Worm (Caenorhabditis elegans) whole organism, late embryonic: ENCODE data around the gene ceh-75.
A peak's percentile ranks its signal among the peaks of the same experiment; 100 is the strongest.

Experiments
- C08G9.2 ChIP-seq: sonication (generic microtip); optimal IDR thresholded peaks from 2 replicates; lab custom pipeline; 2016; ENCODE audit warnings: mild to moderate bottlenecking, missing genetic modification characterization, moderate library complexity, missing compliant biosample characterization
- F13H6.1 ChIP-seq: sonication (generic microtip); optimal IDR thresholded peaks from 2 replicates; lab custom pipeline; 2016; ENCODE audit warnings: missing genetic modification characterization, missing compliant biosample characterization
- K02D7.2 ChIP-seq: sonication (generic microtip); optimal IDR thresholded peaks from 2 replicates; lab custom pipeline; 2017; ENCODE audit warnings: mild to moderate bottlenecking, missing genetic modification characterization, missing compliant biosample characterization
- Y22D7AL.16 ChIP-seq: sonication (generic microtip); optimal IDR thresholded peaks from 2 replicates; lab custom pipeline; 2016; ENCODE audit warnings: missing genetic modification characterization, missing compliant biosample characterization
- ahr-1 ChIP-seq: sonication (generic microtip); optimal IDR thresholded peaks from 2 replicates; lab custom pipeline; 2016; ENCODE audit warnings: missing genetic modification characterization, missing compliant biosample characterization
- ama-1 ChIP-seq: fragments of 150-350 bp; optimal IDR thresholded peaks from 2 replicates; lab custom pipeline; 2014
- ceh-14 ChIP-seq: sonication (generic microtip); optimal IDR thresholded peaks from 2 replicates; lab custom pipeline; 2016; ENCODE audit warnings: missing genotype, missing genetic modification characterization, missing compliant biosample characterization
- ceh-18 ChIP-seq: sonication (generic microtip); optimal IDR thresholded peaks from 2 replicates; lab custom pipeline; 2016; ENCODE audit warnings: missing genetic modification characterization, missing compliant biosample characterization
- ceh-19 ChIP-seq: fragments of 200-800 bp; sonication (Bioruptor generic); optimal IDR thresholded peaks from 2 replicates; lab custom pipeline; 2018; ENCODE audit warnings: mild to moderate bottlenecking, missing genetic modification characterization, missing compliant biosample characterization
- ceh-2 ChIP-seq: sonication (generic microtip); optimal IDR thresholded peaks from 2 replicates; lab custom pipeline; 2016; ENCODE audit warnings: missing genotype, missing genetic modification characterization, missing compliant biosample characterization
- ceh-24 ChIP-seq: sonication (generic microtip); optimal IDR thresholded peaks from 2 replicates; lab custom pipeline; 2016; ENCODE audit warnings: mild to moderate bottlenecking, missing genetic modification characterization, missing compliant biosample characterization
- ceh-30 ChIP-seq: fragments of 150-350 bp; optimal IDR thresholded peaks from 2 replicates; lab custom pipeline; 2014; ENCODE audit warnings: missing biosample characterization, missing genetic modification characterization
- ceh-31 ChIP-seq: sonication (generic microtip); optimal IDR thresholded peaks from 2 replicates; lab custom pipeline; 2016; ENCODE audit warnings: missing genetic modification characterization, missing compliant biosample characterization
- ceh-34 ChIP-seq: sonication (generic microtip); optimal IDR thresholded peaks from 2 replicates; lab custom pipeline; 2016; ENCODE audit warnings: mild to moderate bottlenecking, missing genetic modification characterization, missing compliant biosample characterization
- ceh-45 ChIP-seq: fragments of 200-800 bp; sonication (Bioruptor generic); IDR thresholded peaks from 2 replicates; pipeline ENCODE4 v1.3.6; 2022; ENCODE audit warnings: missing genetic modification reagents, missing genetic modification characterization, missing compliant biosample characterization
- ceh-48 ChIP-seq: sonication (generic microtip); optimal IDR thresholded peaks from 2 replicates; lab custom pipeline; 2016; ENCODE audit warnings: missing genetic modification characterization, inconsistent platforms, missing compliant biosample characterization
- che-1 ChIP-seq: sonication (generic microtip); optimal IDR thresholded peaks from 2 replicates; lab custom pipeline; 2016; ENCODE audit warnings: mild to moderate bottlenecking, missing genetic modification characterization, missing compliant biosample characterization
- dmd-4 ChIP-seq: sonication (generic microtip); optimal IDR thresholded peaks from 2 replicates; lab custom pipeline; 2016; ENCODE audit warnings: borderline replicate concordance, missing genetic modification characterization, missing compliant biosample characterization
- dve-1 ChIP-seq: sonication (generic microtip); optimal IDR thresholded peaks from 2 replicates; lab custom pipeline; 2017; ENCODE audit warnings: antibody characterized with exemption, mild to moderate bottlenecking, missing genetic modification characterization, missing compliant biosample characterization
- elt-2 ChIP-seq: sonication (generic microtip); optimal IDR thresholded peaks from 2 replicates; lab custom pipeline; 2016; ENCODE audit warnings: missing genetic modification reagents, missing genetic modification characterization, missing compliant biosample characterization
- elt-4 ChIP-seq: sonication (generic microtip); optimal IDR thresholded peaks from 2 replicates; lab custom pipeline; 2016; ENCODE audit warnings: missing genetic modification characterization, missing compliant biosample characterization
- fax-1 ChIP-seq: sonication (generic microtip); optimal IDR thresholded peaks from 2 replicates; lab custom pipeline; 2016; ENCODE audit warnings: missing genotype, missing genetic modification characterization, missing compliant biosample characterization
- fkh-10 ChIP-seq: fragments of 150-350 bp; optimal IDR thresholded peaks from 2 replicates; lab custom pipeline; 2014; ENCODE audit warnings: missing biosample characterization, missing genetic modification reagents, missing genetic modification characterization
- gmeb-2 ChIP-seq: sonication (generic microtip); optimal IDR thresholded peaks from 2 replicates; lab custom pipeline; 2016; ENCODE audit warnings: missing genetic modification characterization, inconsistent platforms, missing compliant biosample characterization
- hlh-13 ChIP-seq: fragments of 200-800 bp; sonication (Bioruptor generic); optimal IDR thresholded peaks from 2 replicates; lab custom pipeline; 2018; ENCODE audit warnings: mild to moderate bottlenecking, missing genetic modification characterization, missing compliant biosample characterization
- hlh-15 ChIP-seq: sonication (generic microtip); optimal IDR thresholded peaks from 2 replicates; lab custom pipeline; 2016; ENCODE audit warnings: missing genetic modification characterization, missing compliant biosample characterization
- hlh-30 ChIP-seq: sonication (generic microtip); optimal IDR thresholded peaks from 2 replicates; lab custom pipeline; 2017; ENCODE audit warnings: antibody characterized with exemption, missing genetic modification characterization, missing compliant biosample characterization; ENCODE audit not compliant: insufficient read depth
- hlh-6 ChIP-seq: sonication (generic microtip); optimal IDR thresholded peaks from 2 replicates; lab custom pipeline; 2016; ENCODE audit warnings: missing genotype, missing genetic modification characterization, missing compliant biosample characterization
- hlh-8 ChIP-seq: sonication (generic microtip); optimal IDR thresholded peaks from 2 replicates; lab custom pipeline; 2016; ENCODE audit warnings: missing genotype, missing genetic modification characterization, missing compliant biosample characterization
- lim-6 ChIP-seq: sonication (generic microtip); optimal IDR thresholded peaks from 2 replicates; lab custom pipeline; 2016; ENCODE audit warnings: missing genetic modification characterization, missing compliant biosample characterization
- lin-11 ChIP-seq: fragments of 200-800 bp; sonication (Bioruptor generic); optimal IDR thresholded peaks from 2 replicates; lab custom pipeline; 2018; ENCODE audit warnings: mild to moderate bottlenecking, missing genetic modification characterization, missing compliant biosample characterization
- madf-2 ChIP-seq: sonication (generic microtip); optimal IDR thresholded peaks from 2 replicates; lab custom pipeline; 2017; ENCODE audit warnings: missing genetic modification characterization, missing compliant biosample characterization
- mec-3 ChIP-seq: sonication (generic microtip); optimal IDR thresholded peaks from 2 replicates; lab custom pipeline; 2016; ENCODE audit warnings: borderline replicate concordance, missing genetic modification characterization, missing compliant biosample characterization
- nfya-1 ChIP-seq: sonication (generic microtip); optimal IDR thresholded peaks from 2 replicates; lab custom pipeline; 2017; ENCODE audit warnings: missing genetic modification characterization, mild to moderate bottlenecking, missing compliant biosample characterization, antibody characterized with exemption, moderate library complexity
- npax-4 ChIP-seq: sonication (generic microtip); optimal IDR thresholded peaks from 2 replicates; lab custom pipeline; 2016; ENCODE audit warnings: missing genetic modification characterization, missing compliant biosample characterization
- odd-2 ChIP-seq: sonication (generic microtip); optimal IDR thresholded peaks from 2 replicates; lab custom pipeline; 2017; ENCODE audit warnings: antibody characterized with exemption, mild to moderate bottlenecking, missing genetic modification characterization, missing compliant biosample characterization
- pha-4 ChIP-seq: fragments of 150-350 bp; optimal IDR thresholded peaks from 2 replicates; lab custom pipeline; 2018; ENCODE audit warnings: missing biosample characterization, missing genetic modification reagents, missing genetic modification characterization
- pqm-1 ChIP-seq: sonication (generic microtip); optimal IDR thresholded peaks from 2 replicates; lab custom pipeline; 2016; ENCODE audit warnings: missing genetic modification characterization, missing compliant biosample characterization
- pros-1 ChIP-seq: fragments of 150-350 bp; optimal IDR thresholded peaks from 2 replicates; lab custom pipeline; 2014; ENCODE audit warnings: missing biosample characterization, missing genetic modification reagents, missing genetic modification characterization
- ref-2 ChIP-seq: sonication (generic microtip); optimal IDR thresholded peaks from 2 replicates; lab custom pipeline; 2016; ENCODE audit warnings: missing genetic modification characterization, missing compliant biosample characterization
- rnt-1 ChIP-seq: sonication (generic microtip); optimal IDR thresholded peaks from 2 replicates; lab custom pipeline; 2016; ENCODE audit warnings: missing genetic modification characterization, missing compliant biosample characterization
- sdc-2 ChIP-seq: sonication (generic microtip); optimal IDR thresholded peaks from 2 replicates; lab custom pipeline; 2016; ENCODE audit warnings: missing genotype, missing genetic modification characterization, missing compliant biosample characterization
- sox-4 ChIP-seq: sonication (generic microtip); optimal IDR thresholded peaks from 2 replicates; lab custom pipeline; 2017; ENCODE audit warnings: mild to moderate bottlenecking, missing genetic modification characterization, inconsistent platforms, missing compliant biosample characterization
- tbx-7 ChIP-seq: sonication (generic microtip); optimal IDR thresholded peaks from 2 replicates; lab custom pipeline; 2016; ENCODE audit warnings: missing genotype, missing genetic modification characterization, missing compliant biosample characterization
- unc-42 ChIP-seq: sonication (generic microtip); optimal IDR thresholded peaks from 2 replicates; lab custom pipeline; 2016; ENCODE audit warnings: missing genotype, missing genetic modification characterization, missing compliant biosample characterization
- unc-55 ChIP-seq: sonication (generic microtip); optimal IDR thresholded peaks from 2 replicates; lab custom pipeline; 2017; ENCODE audit warnings: missing biosample characterization, missing genetic modification reagents, missing genetic modification characterization
- unc-86 ChIP-seq: sonication (generic microtip); optimal IDR thresholded peaks from 2 replicates; lab custom pipeline; 2016; ENCODE audit warnings: missing genetic modification characterization, missing compliant biosample characterization
- ztf-16 ChIP-seq: sonication (generic microtip); optimal IDR thresholded peaks from 2 replicates; lab custom pipeline; 2017; ENCODE audit warnings: missing genetic modification characterization, missing compliant biosample characterization

Gene ceh-75

DNA sequence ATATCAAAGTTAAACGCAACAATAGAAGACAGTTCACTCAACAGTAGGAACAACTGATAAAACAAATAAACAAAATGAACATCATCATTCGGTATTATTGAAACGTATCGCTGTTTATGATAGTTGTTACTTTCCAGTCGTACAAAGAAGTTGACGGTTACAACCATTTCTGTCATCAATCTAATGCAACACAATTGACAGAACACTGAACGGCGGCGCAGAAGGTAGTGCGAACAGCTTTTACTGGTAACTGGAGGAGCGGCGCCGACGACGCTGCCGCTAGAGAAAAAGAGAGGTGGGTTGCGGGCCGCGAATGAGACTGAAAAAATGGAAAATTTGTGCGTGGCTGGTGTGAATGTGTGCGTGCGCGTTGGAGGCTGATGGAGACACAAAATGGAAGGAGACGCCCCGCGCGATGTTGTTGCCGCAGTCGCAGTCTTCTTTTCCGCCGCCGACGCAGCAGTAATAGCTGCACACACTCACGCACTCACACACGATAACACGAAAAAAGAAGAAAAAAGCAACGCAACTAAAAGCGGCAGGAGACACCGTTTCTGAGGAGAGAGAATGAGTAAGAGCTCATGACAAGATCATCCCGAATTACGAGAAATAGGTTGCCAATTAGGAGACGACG lies 43.1 kb downstream of the ceh-75 start:
- TF ChIP-seq ref-2 (tag; lab: Kevin White, UChicago) (peak; percentile 16), hlh-6 (tag; lab: Kevin White, UChicago) (peak; percentile 48), nfya-1 (tag; lab: Kevin White, UChicago) (no peak), hlh-13 (no peak), ceh-14 (tag; lab: Kevin White, UChicago) (peak; percentile 26), ceh-31 (tag; lab: Kevin White, UChicago) (peak; percentile 28), madf-2 (no peak), unc-42 (peak; percentile 21), ceh-48 (no peak)

DNA sequence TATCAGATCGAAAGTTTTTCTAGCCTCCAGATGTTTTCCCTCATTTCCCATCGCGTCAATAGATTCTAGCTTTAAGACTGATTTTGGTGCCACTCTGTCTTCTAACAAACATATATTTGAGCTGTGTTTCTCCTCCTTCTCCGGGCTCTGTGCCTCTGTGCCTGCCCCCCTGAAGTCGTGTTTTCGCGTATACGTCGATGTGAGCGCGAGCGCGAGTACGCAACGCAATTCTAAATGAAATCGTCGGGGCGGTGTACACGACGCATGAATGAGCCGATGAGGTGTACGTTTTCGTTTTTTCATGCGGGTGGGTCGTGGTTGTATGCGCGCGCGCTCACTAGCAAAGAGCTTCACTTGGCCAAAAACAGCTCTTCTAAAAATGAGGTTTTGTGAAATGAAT lies 44.8 kb downstream of the ceh-75 start:
- TF ChIP-seq unc-42, result peak; percentile 4
- no peak for TF ChIP-seq unc-55 (GFP tag; lab: Kevin White, UChicago)

DNA sequence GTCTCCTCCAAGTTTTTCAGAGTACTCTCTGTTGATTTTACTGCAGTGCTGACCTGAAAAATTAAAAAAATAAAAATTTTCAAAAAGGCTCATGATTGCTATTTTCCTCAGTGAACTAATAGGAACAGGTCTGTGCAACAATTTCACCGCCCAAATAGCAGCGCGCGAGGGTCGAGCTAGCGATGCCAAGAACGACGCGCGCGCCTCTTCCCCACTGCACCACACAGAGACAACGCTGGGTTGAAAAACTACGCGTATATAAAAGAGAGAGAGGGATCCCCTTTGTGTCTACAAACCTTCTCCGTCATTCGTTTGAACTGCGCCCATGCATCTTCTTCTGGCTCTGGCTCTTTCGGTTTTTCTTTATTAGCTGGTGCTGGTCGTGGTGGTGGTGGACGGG lies 49.0 kb downstream of the ceh-75 start:
- peak; percentile 42 for TF ChIP-seq hlh-30 (tag; lab: Kevin White, UChicago)
- peak; percentile 96 for TF ChIP-seq ceh-19
- TF ChIP-seq hlh-15 (tag; lab: Kevin White, UChicago), result peak; percentile 93
- TF ChIP-seq ceh-30 (tag; lab: Kevin White, UChicago), result peak; percentile 38
- TF ChIP-seq ceh-2 (tag; lab: Kevin White, UChicago), result peak; percentile 93
- TF ChIP-seq ceh-31 (tag; lab: Kevin White, UChicago), result peak; percentile 82
- TF ChIP-seq elt-4 (tag; lab: Kevin White, UChicago), result peak; percentile 87
- TF ChIP-seq sox-4 (tag; lab: Kevin White, UChicago), result peak; percentile 93
- no peak for TF ChIP-seq pha-4
- TF ChIP-seq unc-86 (tag; lab: Kevin White, UChicago), result peak; percentile 95
- peak; percentile 97 for TF ChIP-seq gmeb-2 (tag; lab: Kevin White, UChicago)
- peak; percentile 94 for TF ChIP-seq F13H6.1 (tag; lab: Kevin White, UChicago)
- peak; percentile 69 for TF ChIP-seq mec-3 (tag; lab: Kevin White, UChicago)
- peak; percentile 78 for TF ChIP-seq unc-42
- peak; percentile 95 for TF ChIP-seq hlh-6 (tag; lab: Kevin White, UChicago)
- no peak for TF ChIP-seq ama-1 (lab: Kevin White, UChicago)
- peak; percentile 77 for TF ChIP-seq rnt-1
- TF ChIP-seq tbx-7 (tag; lab: Kevin White, UChicago), result peak; percentile 54
- peak; percentile 79 for TF ChIP-seq hlh-8 (tag; lab: Kevin White, UChicago)
- TF ChIP-seq ceh-34, result peak; percentile 95
- TF ChIP-seq ahr-1, result peak; percentile 63
- peak; percentile 87 for TF ChIP-seq Y22D7AL.16 (tag; lab: Kevin White, UChicago)
- peak; percentile 85 for TF ChIP-seq fax-1 (tag; lab: Kevin White, UChicago)
- peak; percentile 90 for TF ChIP-seq npax-4 (tag; lab: Kevin White, UChicago)
- peak; percentile 68 for TF ChIP-seq ceh-24
- TF ChIP-seq C08G9.2, result peak; percentile 88
- TF ChIP-seq che-1, result peak; percentile 91
- TF ChIP-seq elt-2 (tag; lab: Kevin White, UChicago), result peak; percentile 93
- TF ChIP-seq dve-1 (tag; lab: Kevin White, UChicago), result peak; percentile 76
- peak; percentile 60 for TF ChIP-seq pros-1 (tag; lab: Kevin White, UChicago)
- TF ChIP-seq lin-11 (tag; lab: Kevin White, UChicago), result peak; percentile 88
- TF ChIP-seq ref-2 (tag; lab: Kevin White, UChicago), result peak; percentile 83
- no peak for TF ChIP-seq unc-55 (GFP tag; lab: Kevin White, UChicago)
- TF ChIP-seq ceh-18 (tag; lab: Kevin White, UChicago), result peak; percentile 89
- peak; percentile 89 for TF ChIP-seq K02D7.2 (tag; lab: Kevin White, UChicago)
- peak; percentile 77 for TF ChIP-seq lim-6 (tag; lab: Kevin White, UChicago)
- peak; percentile 87 for TF ChIP-seq ceh-45 (GFP tag; lab: Robert Waterston, UW)
- peak; percentile 95 for TF ChIP-seq dmd-4
- TF ChIP-seq fkh-10 (GFP tag; lab: Kevin White, UChicago), result peak; percentile 15
- peak; percentile 43 for TF ChIP-seq odd-2
- TF ChIP-seq sdc-2 (tag; lab: Kevin White, UChicago), result peak; percentile 85
- TF ChIP-seq pqm-1 (tag; lab: Kevin White, UChicago), result peak; percentile 90
- peak; percentile 95 for TF ChIP-seq ztf-16 (tag; lab: Kevin White, UChicago)
